Worm (Caenorhabditis elegans) whole organism, L2 larva: ENCODE results near the gene Y53G8AR.8.

Experiments
- elt-1 ChIP-seq: fragments of 150-350 bp; optimal IDR thresholded peaks from 2 replicates; lab custom pipeline; 2014; ENCODE audit warnings: missing biosample characterization, missing genetic modification characterization
- sma-3 ChIP-seq: sonication (generic microtip); optimal IDR thresholded peaks from 2 replicates; lab custom pipeline; 2016; ENCODE audit warnings: missing genetic modification reagents, missing genetic modification characterization, missing compliant biosample characterization

ce11 chrIII:3304554-3304953, 10.4 kb upstream of the Y53G8AR.8 start:
- no peak for TF ChIP-seq elt-1
- no peak for TF ChIP-seq sma-3
